Worm (Caenorhabditis elegans): ENCODE measurements around the gene sgca-1.
A peak's percentile ranks its signal among the peaks of the same experiment; 100 is the strongest.

- TF ChIP-seq lin-11 (tag; optimal IDR thresholded peaks at IDR 0.05) = no peak
- peak; percentile 69 for TF ChIP-seq sdc-2 (tag; optimal IDR thresholded peaks at IDR 0.05)
- no peak for TF ChIP-seq fkh-10 (GFP tag; optimal IDR thresholded peaks at IDR 0.05)
- TF ChIP-seq madf-2 (tag; optimal IDR thresholded peaks at IDR 0.05) = no peak
- TF ChIP-seq hlh-15 (tag; optimal IDR thresholded peaks at IDR 0.05) = no peak
- TF ChIP-seq tbx-2 (tag; optimal IDR thresholded peaks at IDR 0.05) = no peak
- no peak for TF ChIP-seq fkh-6 (tag; optimal IDR thresholded peaks at IDR 0.05)
- TF ChIP-seq pqm-1 (tag; optimal IDR thresholded peaks at IDR 0.05) = no peak
- TF ChIP-seq unc-42 (tag; optimal IDR thresholded peaks at IDR 0.05) = peak; percentile 66
- no peak for TF ChIP-seq unc-55 (GFP tag; optimal IDR thresholded peaks at IDR 0.05)
Measured at ce11 chrX:6804857-6805256, 15.5 kb upstream of the sgca-1 start.

All from whole organism, late embryonic.